Fruit fly (Drosophila melanogaster): ENCODE measurements around the gene mib2.

The mib2 gene

dm6 chr2L:19057799-19058198 lies 23.6 kb downstream of the mib2 start:
- TF ChIP-seq bab1 (GFP tag; optimal IDR thresholded peaks at IDR 0.05), result no peak
- no peak for TF ChIP-seq CG1620 (GFP tag; optimal IDR thresholded peaks at IDR 0.05)
- no peak for TF ChIP-seq CG33017 (tag; optimal IDR thresholded peaks at IDR 0.05)
- TF ChIP-seq Hr96 (GFP tag; optimal IDR thresholded peaks at IDR 0.05), result no peak
- no peak for TF ChIP-seq CG7101 (tag; optimal IDR thresholded peaks at IDR 0.05)
- no peak for TF ChIP-seq Mnt (GFP tag; optimal IDR thresholded peaks at IDR 0.05)
- no peak for TF ChIP-seq CG14711 (tag; optimal IDR thresholded peaks at IDR 0.05)
- TF ChIP-seq CG5204 (GFP tag; optimal IDR thresholded peaks at IDR 0.05), result no peak
- TF ChIP-seq CG7045 (GFP tag; optimal IDR thresholded peaks at IDR 0.05), result no peak
- no peak for TF ChIP-seq pad (GFP tag; optimal IDR thresholded peaks at IDR 0.05)
- TF ChIP-seq toe (GFP tag; optimal IDR thresholded peaks at IDR 0.05), result no peak
- TF ChIP-seq CG12768 (GFP tag; optimal IDR thresholded peaks at IDR 0.05), result no peak
- no peak for TF ChIP-seq ovo (GFP tag; optimal IDR thresholded peaks at IDR 0.05)
- no peak for TF ChIP-seq Crg-1 (GFP tag; optimal IDR thresholded peaks at IDR 0.05)
- no peak for TF ChIP-seq cic (GFP tag; optimal IDR thresholded peaks at IDR 0.05)
- no peak for TF ChIP-seq Clk (GFP tag; optimal IDR thresholded peaks at IDR 0.05)

dm6 chr2L:19058916-19059315 lies 24.7 kb downstream of the mib2 start, which contains the start of gene Phlpp:
TSS of gene Phlpp (plus strand) at chr2L:19059129.
- TF ChIP-seq CG7101 (tag; optimal IDR thresholded peaks at IDR 0.05) (no peak), toe (GFP tag; optimal IDR thresholded peaks at IDR 0.05) (no peak), CG12768 (GFP tag; optimal IDR thresholded peaks at IDR 0.05) (no peak), bab1 (GFP tag; optimal IDR thresholded peaks at IDR 0.05) (peak; percentile 42)

dm6 chr2L:19063090-19063692 lies 28.9 kb downstream of the mib2 start, which contains the start of gene Dus4:
TSS of gene Dus4 (plus strand) at chr2L:19063295.
- TF ChIP-seq Mnt (GFP tag; optimal IDR thresholded peaks at IDR 0.05), result peak; percentile 58
- TF ChIP-seq pad (GFP tag; optimal IDR thresholded peaks at IDR 0.05), result no peak

- TF ChIP-seq cic (GFP tag; optimal IDR thresholded peaks at IDR 0.05) (no peak), kay (GFP tag; ENCODE audit: borderline replicate concordance) (no peak), toe (GFP tag; optimal IDR thresholded peaks at IDR 0.05) (no peak), cnc (optimal IDR thresholded peaks at IDR 0.05) (no peak), CG1620 (GFP tag; optimal IDR thresholded peaks at IDR 0.05) (no peak), Mnt (GFP tag; optimal IDR thresholded peaks at IDR 0.05) (no peak), bab1 (GFP tag; optimal IDR thresholded peaks at IDR 0.05) (no peak), pad (GFP tag; optimal IDR thresholded peaks at IDR 0.05) (no peak), ovo (GFP tag; optimal IDR thresholded peaks at IDR 0.05) (no peak), CG7101 (tag; optimal IDR thresholded peaks at IDR 0.05) (no peak)
Observed at dm6 chr2L:19064706-19065105, 30.5 kb downstream of the mib2 start, which contains the start of gene CG17343. TSS of gene CG17343 (plus strand) at chr2L:19064929.

dm6 chr2L:19068393-19068792 lies 34.1 kb downstream of the mib2 start:
- TF ChIP-seq pad (GFP tag; optimal IDR thresholded peaks at IDR 0.05) (peak; percentile 32), tj (GFP tag; optimal IDR thresholded peaks at IDR 0.05) (no peak)

dm6 chr2L:19069548-19070145 lies 35.4 kb downstream of the mib2 start, which contains the start of gene CG10702:
TSS of gene CG10702 (minus strand) at chr2L:19069851.
- TF ChIP-seq toe (GFP tag; optimal IDR thresholded peaks at IDR 0.05) (no peak), CG14711 (tag; optimal IDR thresholded peaks at IDR 0.05) (no peak), tj (GFP tag; optimal IDR thresholded peaks at IDR 0.05) (no peak), CG11617 (GFP tag; optimal IDR thresholded peaks at IDR 0.05) (no peak), Mnt (GFP tag; optimal IDR thresholded peaks at IDR 0.05) (no peak), CG5204 (GFP tag; optimal IDR thresholded peaks at IDR 0.05) (no peak), Clk (GFP tag; optimal IDR thresholded peaks at IDR 0.05) (no peak), CG12768 (GFP tag; optimal IDR thresholded peaks at IDR 0.05) (no peak), CG33017 (tag; optimal IDR thresholded peaks at IDR 0.05) (no peak), ovo (GFP tag; optimal IDR thresholded peaks at IDR 0.05) (no peak)

- no peak for TF ChIP-seq Clk (GFP tag; optimal IDR thresholded peaks at IDR 0.05)
- TF ChIP-seq CG5204 (GFP tag; optimal IDR thresholded peaks at IDR 0.05), result no peak
- TF ChIP-seq CG1620 (GFP tag; optimal IDR thresholded peaks at IDR 0.05), result no peak
- no peak for TF ChIP-seq tj (GFP tag; optimal IDR thresholded peaks at IDR 0.05)
- no peak for TF ChIP-seq toe (GFP tag; optimal IDR thresholded peaks at IDR 0.05)
- no peak for TF ChIP-seq pad (GFP tag; optimal IDR thresholded peaks at IDR 0.05)
- TF ChIP-seq CG7045 (GFP tag; optimal IDR thresholded peaks at IDR 0.05), result no peak
- no peak for TF ChIP-seq cnc (optimal IDR thresholded peaks at IDR 0.05)
Observed at dm6 chr2L:19071713-19072112, 37.5 kb downstream of the mib2 start.

All from whole organism, adult.